Fruit fly (Drosophila melanogaster): Measurements from ENCODE around the gene Mau2.

Gene Mau2

dm6 chr3R:15208712-15209499, at the start of gene Mau2, which contains the start of gene Spn88Eb (continued):
- TF ChIP-seq gce (GFP tag; IDR thresholded peaks at IDR 0.05) (no peak), dimm (GFP tag; IDR thresholded peaks at IDR 0.05) (no peak), ci (GFP tag; IDR thresholded peaks at IDR 0.05) (peak; percentile 73), az2 (GFP tag; optimal IDR thresholded peaks at IDR 0.05) (peak; percentile 60), cas (GFP tag; IDR thresholded peaks at IDR 0.05) (peak; percentile 47; the same call in 1 of the 2 replicates), disco-r (GFP tag; optimal IDR thresholded peaks at IDR 0.05) (peak; percentile 1), danr (GFP tag; IDR thresholded peaks at IDR 0.05) (no peak), Mes4 (GFP tag; optimal IDR thresholded peaks at IDR 0.05) (peak; percentile 14), Fer1 (GFP tag; optimal IDR thresholded peaks at IDR 0.05) (peak; percentile 63), CG16815 (GFP tag; optimal IDR thresholded peaks at IDR 0.05) (peak; percentile 42), CG9215 (GFP tag; IDR thresholded peaks at IDR 0.05) (peak; percentile 76), lov (optimal IDR thresholded peaks at IDR 0.05) (no peak), lov (GFP tag; IDR thresholded peaks at IDR 0.05) (0 out of 3 replicates have a peak, but pooled peaks have one; percentile 18), TFAM (GFP tag; optimal IDR thresholded peaks at IDR 0.05) (no peak), CG2120 (GFP tag; optimal IDR thresholded peaks at IDR 0.05) (peak; percentile 81), pnt (GFP tag; optimal IDR thresholded peaks at IDR 0.05) (peak; percentile 9), tll (GFP tag; optimal IDR thresholded peaks at IDR 0.05) (no peak), Sox102F (GFP tag; optimal IDR thresholded peaks at IDR 0.05) (no peak), CG42726 (GFP tag; IDR thresholded peaks at IDR 0.05; ENCODE audit: partially characterized antibody) (peak; percentile 67), bab2 (GFP tag; optimal IDR thresholded peaks at IDR 0.05) (peak; percentile 61), aop (GFP tag; IDR thresholded peaks at IDR 0.05) (no peak), p53 (GFP tag; optimal IDR thresholded peaks at IDR 0.05) (peak; percentile 26), CG1529 (GFP tag; optimal IDR thresholded peaks at IDR 0.05) (no peak), CG15601 (tag; optimal IDR thresholded peaks at IDR 0.05) (peak; percentile 96), nerfin-1 (tag; optimal IDR thresholded peaks at IDR 0.05) (no peak), CG6854 (GFP tag; optimal IDR thresholded peaks at IDR 0.05) (no peak), ATbp (GFP tag; optimal IDR thresholded peaks at IDR 0.05) (no peak), CG18764 (GFP tag; optimal IDR thresholded peaks at IDR 0.05) (peak; percentile 48), HmgD (GFP tag; optimal IDR thresholded peaks at IDR 0.05) (peak; percentile 64), CG11560 (tag; IDR thresholded peaks at IDR 0.05) (0 out of 3 replicates have a peak, but pooled peaks have one; percentile 47), CG7928 (GFP tag; optimal IDR thresholded peaks at IDR 0.05) (peak; percentile 17), Scr (GFP tag; IDR thresholded peaks at IDR 0.05; ENCODE audit: partially characterized antibody) (peak; percentile 77), dm (GFP tag; optimal IDR thresholded peaks at IDR 0.05) (peak; percentile 49), D (optimal IDR thresholded peaks at IDR 0.05) (no peak), D (GFP tag; optimal IDR thresholded peaks at IDR 0.05) (peak; percentile 14), Usf (GFP tag; optimal IDR thresholded peaks at IDR 0.05) (no peak), CG32532 (GFP tag; IDR thresholded peaks at IDR 0.05) (peak; percentile 85), dmrt99B (tag; optimal IDR thresholded peaks at IDR 0.05) (no peak), E2f1 (GFP tag; IDR thresholded peaks at IDR 0.05) (peak; percentile 72), CG15073 (GFP tag; optimal IDR thresholded peaks at IDR 0.05) (no peak), Dbx (GFP tag; IDR thresholded peaks at IDR 0.05) (peak; percentile 82), pfk (GFP tag; optimal IDR thresholded peaks at IDR 0.05) (no peak), Tbp (GFP tag; optimal IDR thresholded peaks at IDR 0.05) (no peak), onecut (GFP tag; IDR thresholded peaks at IDR 0.05) (peak; percentile 57), CrebB (tag; optimal IDR thresholded peaks at IDR 0.05) (peak; percentile 22), ro (GFP tag; IDR thresholded peaks at IDR 0.05) (no peak; the same call in 1 of the 2 replicates), Trl (optimal IDR thresholded peaks at IDR 0.05) (no peak), Trl (GFP tag; optimal IDR thresholded peaks at IDR 0.05) (peak; percentile 70), Camta (GFP tag; optimal IDR thresholded peaks at IDR 0.05) (peak; percentile 36), CG31224 (GFP tag; IDR thresholded peaks at IDR 0.05) (peak; percentile 70), dan (GFP tag; IDR thresholded peaks at IDR 0.05) (no peak)

All from whole organism, embryonic.